Worm (Caenorhabditis elegans): ENCODE data around the gene coh-4.
A peak's percentile ranks its signal among the peaks of the same experiment; 100 is the strongest.

The coh-4 gene

DNA sequence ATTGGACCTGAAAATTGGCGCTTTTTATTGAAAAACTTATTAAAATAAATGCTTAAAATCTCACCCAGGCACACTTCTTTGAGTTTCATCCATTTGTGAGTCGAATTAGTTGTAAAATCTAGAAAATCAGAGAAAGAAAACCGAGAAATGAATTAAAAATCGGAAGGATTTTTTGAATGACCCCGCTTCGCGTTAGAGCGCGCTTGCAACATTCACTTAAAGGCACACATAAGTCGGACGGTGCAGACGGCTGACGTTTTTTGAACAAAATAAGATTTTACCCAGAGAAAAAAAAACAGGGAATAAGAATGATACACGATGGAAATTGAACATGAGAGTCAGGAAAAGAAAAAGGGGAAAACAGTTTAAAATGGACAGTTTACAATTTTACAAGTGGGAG, 5.8 kb downstream of the coh-4 start:
- TF ChIP-seq tab-1 (GFP tag; IDR thresholded peaks at IDR 0.05), result no peak
- no peak for TF ChIP-seq flt-1 (GFP tag; IDR thresholded peaks at IDR 0.05)
- no peak for TF ChIP-seq med-1 (GFP tag; optimal IDR thresholded peaks at IDR 0.05; ENCODE audit: insufficient read depth)
- TF ChIP-seq T22C8.4 (GFP tag; IDR thresholded peaks at IDR 0.05), result no peak
- TF ChIP-seq ztf-29 (GFP tag; IDR thresholded peaks at IDR 0.05), result no peak
- TF ChIP-seq ztf-23 (GFP tag; IDR thresholded peaks at IDR 0.05), result no peak

ce11 chrV:4168045-4168444, 7.4 kb downstream of the coh-4 start:
- TF ChIP-seq ztf-23 (GFP tag; IDR thresholded peaks at IDR 0.05), result no peak
- no peak for TF ChIP-seq tab-1 (GFP tag; IDR thresholded peaks at IDR 0.05)
- TF ChIP-seq T22C8.4 (GFP tag; IDR thresholded peaks at IDR 0.05), result no peak
- TF ChIP-seq klf-2 (GFP tag; conservative IDR thresholded peaks at IDR 0.05), result no peak
- no peak for TF ChIP-seq ref-1 (GFP tag; conservative IDR thresholded peaks at IDR 0.05)
- TF ChIP-seq flt-1 (GFP tag; IDR thresholded peaks at IDR 0.05), result no peak
- no peak for TF ChIP-seq cog-1 (tag; optimal IDR thresholded peaks at IDR 0.05)
- no peak for TF ChIP-seq med-1 (GFP tag; optimal IDR thresholded peaks at IDR 0.05; ENCODE audit: insufficient read depth)
- no peak for TF ChIP-seq ztf-29 (GFP tag; IDR thresholded peaks at IDR 0.05)

DNA sequence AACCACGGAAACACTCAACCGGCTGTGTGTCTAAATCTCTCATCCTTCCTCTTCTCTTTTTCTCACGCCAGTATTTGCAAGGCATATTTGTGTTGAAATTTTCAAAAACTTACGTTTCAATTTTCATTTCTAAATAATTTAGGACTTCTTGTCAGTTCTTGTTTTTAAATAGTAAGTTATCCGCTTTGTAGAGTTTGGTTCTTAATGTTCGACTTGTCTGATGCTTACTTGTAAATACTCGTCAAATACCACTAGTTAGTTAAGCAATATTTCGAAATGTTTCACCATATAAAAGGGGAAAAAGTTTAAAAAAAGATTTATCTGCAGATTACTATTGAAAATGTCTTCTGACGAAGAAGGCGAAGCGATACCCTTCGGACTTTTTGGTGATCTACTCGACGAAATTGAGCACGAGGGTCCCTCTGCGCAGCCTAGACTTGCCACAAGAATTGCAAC, 10.9 kb downstream of the coh-4 start, which contains the start of gene Y45G5AM.3:
Gene Y45G5AM.3 (plus strand): TSS at position 51 of the 456 bp plus-strand sequence.
- TF ChIP-seq ztf-29 (GFP tag; IDR thresholded peaks at IDR 0.05) (no peak), tab-1 (GFP tag; IDR thresholded peaks at IDR 0.05) (no peak), ztf-23 (GFP tag; IDR thresholded peaks at IDR 0.05) (no peak), klf-2 (GFP tag; conservative IDR thresholded peaks at IDR 0.05) (no peak), med-1 (GFP tag; optimal IDR thresholded peaks at IDR 0.05; ENCODE audit: insufficient read depth) (no peak), flt-1 (GFP tag; IDR thresholded peaks at IDR 0.05) (no peak), ref-1 (GFP tag; conservative IDR thresholded peaks at IDR 0.05) (no peak), cog-1 (tag; optimal IDR thresholded peaks at IDR 0.05) (no peak), T22C8.4 (GFP tag; IDR thresholded peaks at IDR 0.05) (no peak)

DNA sequence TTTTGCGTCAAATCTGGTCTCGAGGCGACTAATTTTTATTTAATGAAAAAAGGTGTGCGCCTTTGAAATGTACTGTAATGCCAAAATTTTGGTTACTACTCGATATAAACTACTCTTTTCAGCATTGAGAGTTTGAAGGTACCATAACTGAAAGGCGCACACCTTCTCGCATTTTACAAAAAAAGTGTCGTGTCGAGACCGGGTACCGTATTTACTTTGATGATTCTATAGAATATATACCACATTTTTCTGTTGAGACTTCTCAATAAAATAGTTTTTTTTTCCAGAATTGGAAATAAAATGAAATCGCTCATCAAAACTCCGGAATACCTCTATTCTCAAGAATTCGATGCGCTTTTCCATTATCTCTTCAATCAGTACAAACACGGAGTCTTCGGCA, 12.5 kb downstream of the coh-4 start, which contains the start of gene Y45G5AM.4:
Gene Y45G5AM.4 (plus strand): TSS at position 301 of the 400 bp plus-strand sequence.
- TF ChIP-seq T22C8.4 (GFP tag; IDR thresholded peaks at IDR 0.05), result no peak
- no peak for TF ChIP-seq ztf-23 (GFP tag; IDR thresholded peaks at IDR 0.05)
- no peak for TF ChIP-seq ztf-29 (GFP tag; IDR thresholded peaks at IDR 0.05)
- no peak for TF ChIP-seq med-1 (GFP tag; optimal IDR thresholded peaks at IDR 0.05; ENCODE audit: insufficient read depth)
- TF ChIP-seq tab-1 (GFP tag; IDR thresholded peaks at IDR 0.05), result no peak
- no peak for TF ChIP-seq klf-2 (GFP tag; conservative IDR thresholded peaks at IDR 0.05)
- TF ChIP-seq flt-1 (GFP tag; IDR thresholded peaks at IDR 0.05), result no peak

ce11 chrV:4160086-4160485, 15.4 kb downstream of the coh-4 start, which contains the start of gene Y45G5AM.5:
Gene Y45G5AM.5, plus strand, starts transcription at chrV:4160386.
- TF ChIP-seq cog-1 (tag; optimal IDR thresholded peaks at IDR 0.05), result no peak
- TF ChIP-seq klf-2 (GFP tag; conservative IDR thresholded peaks at IDR 0.05), result no peak
- no peak for TF ChIP-seq tab-1 (GFP tag; IDR thresholded peaks at IDR 0.05)
- TF ChIP-seq ztf-23 (GFP tag; IDR thresholded peaks at IDR 0.05), result no peak
- no peak for TF ChIP-seq flt-1 (GFP tag; IDR thresholded peaks at IDR 0.05)
- no peak for TF ChIP-seq med-1 (GFP tag; optimal IDR thresholded peaks at IDR 0.05; ENCODE audit: insufficient read depth)
- TF ChIP-seq ztf-29 (GFP tag; IDR thresholded peaks at IDR 0.05), result no peak

DNA sequence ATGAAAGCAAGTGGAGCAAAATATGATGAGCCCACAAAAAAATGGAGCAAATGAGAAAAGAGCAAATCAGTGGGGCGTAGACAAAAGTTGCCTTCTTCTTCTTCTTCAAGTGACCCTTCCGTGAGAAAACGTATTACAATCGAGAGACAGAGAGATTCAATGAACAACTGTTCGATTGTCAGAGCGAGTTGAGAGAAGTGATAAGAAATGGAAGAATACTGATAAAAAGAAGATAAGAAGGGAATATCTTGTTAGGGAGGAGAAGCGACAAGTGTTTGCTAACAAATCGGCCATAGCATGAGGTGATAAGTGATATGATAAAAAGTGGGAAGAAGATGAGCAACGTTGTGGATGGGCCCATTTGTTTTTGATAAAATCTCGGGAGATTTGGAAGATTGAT, 18.1 kb downstream of the coh-4 start:
- TF ChIP-seq tab-1 (GFP tag; IDR thresholded peaks at IDR 0.05) (no peak), ref-1 (GFP tag; conservative IDR thresholded peaks at IDR 0.05) (no peak), T22C8.4 (GFP tag; IDR thresholded peaks at IDR 0.05) (no peak), cog-1 (tag; optimal IDR thresholded peaks at IDR 0.05) (no peak), flt-1 (GFP tag; IDR thresholded peaks at IDR 0.05) (no peak), klf-2 (GFP tag; conservative IDR thresholded peaks at IDR 0.05) (no peak), med-1 (GFP tag; optimal IDR thresholded peaks at IDR 0.05; ENCODE audit: insufficient read depth) (no peak), ztf-29 (GFP tag; IDR thresholded peaks at IDR 0.05) (no peak), ztf-23 (GFP tag; IDR thresholded peaks at IDR 0.05) (no peak)

- TF ChIP-seq cog-1 (tag; optimal IDR thresholded peaks at IDR 0.05) (no peak), med-1 (GFP tag; optimal IDR thresholded peaks at IDR 0.05; ENCODE audit: insufficient read depth) (no peak), ref-1 (GFP tag; conservative IDR thresholded peaks at IDR 0.05) (no peak), flt-1 (GFP tag; IDR thresholded peaks at IDR 0.05) (no peak), T22C8.4 (GFP tag; IDR thresholded peaks at IDR 0.05) (no peak), ztf-29 (GFP tag; IDR thresholded peaks at IDR 0.05) (no peak), tab-1 (GFP tag; IDR thresholded peaks at IDR 0.05) (no peak), ztf-23 (GFP tag; IDR thresholded peaks at IDR 0.05) (no peak), klf-2 (GFP tag; conservative IDR thresholded peaks at IDR 0.05) (no peak)
These were observed 23.2 kb downstream of the coh-4 start, which contains the start of gene Y45G5AM.6 for ce11 chrV:4152200-4152599. Gene Y45G5AM.6, minus strand, starts transcription at chrV:4152300.

ce11 chrV:4151400-4151799, 24.0 kb downstream of the coh-4 start:
- TF ChIP-seq T22C8.4 (GFP tag; IDR thresholded peaks at IDR 0.05) (no peak), flt-1 (GFP tag; IDR thresholded peaks at IDR 0.05) (peak; percentile 48; the same call in 1 of the 2 replicates), tab-1 (GFP tag; IDR thresholded peaks at IDR 0.05) (peak; percentile 47; the same call in 1 of the 2 replicates)

- TF ChIP-seq T22C8.4 (GFP tag; IDR thresholded peaks at IDR 0.05), result no peak
- TF ChIP-seq tab-1 (GFP tag; IDR thresholded peaks at IDR 0.05), result no peak
- no peak for TF ChIP-seq klf-2 (GFP tag; conservative IDR thresholded peaks at IDR 0.05)
- no peak for TF ChIP-seq med-1 (GFP tag; optimal IDR thresholded peaks at IDR 0.05; ENCODE audit: insufficient read depth)
- TF ChIP-seq ztf-23 (GFP tag; IDR thresholded peaks at IDR 0.05), result no peak
- TF ChIP-seq cog-1 (tag; optimal IDR thresholded peaks at IDR 0.05), result no peak
- TF ChIP-seq ref-1 (GFP tag; conservative IDR thresholded peaks at IDR 0.05), result no peak
- TF ChIP-seq flt-1 (GFP tag; IDR thresholded peaks at IDR 0.05), result no peak
- TF ChIP-seq ztf-29 (GFP tag; IDR thresholded peaks at IDR 0.05), result no peak
These were observed 31.2 kb downstream of the coh-4 start, which contains the start of gene Y45G5AL.1 for ce11 chrV:4144205-4144604. Gene Y45G5AL.1, plus strand, starts transcription at chrV:4144505.

DNA sequence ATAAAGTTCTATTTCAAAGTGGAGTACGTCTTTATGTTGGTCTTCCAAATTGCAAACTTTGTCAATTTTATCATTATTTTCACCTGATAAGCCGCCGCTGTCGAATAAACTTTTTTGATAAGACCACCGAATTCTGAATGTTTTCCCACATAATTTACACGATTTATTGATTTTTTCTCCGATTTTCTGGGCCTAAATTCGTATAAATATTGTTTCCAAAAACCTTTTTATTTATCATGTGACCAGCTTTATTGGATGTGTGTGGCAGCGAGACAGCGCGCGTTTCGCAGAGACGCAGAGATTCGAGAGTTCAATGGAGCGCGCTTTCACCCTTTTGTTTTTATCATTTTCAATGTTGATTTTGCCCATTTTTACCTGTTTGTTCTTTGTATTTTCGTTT, 32.4 kb downstream of the coh-4 start:
- TF ChIP-seq ztf-23 (GFP tag; IDR thresholded peaks at IDR 0.05) (no peak), T22C8.4 (GFP tag; IDR thresholded peaks at IDR 0.05) (no peak), flt-1 (GFP tag; IDR thresholded peaks at IDR 0.05) (no peak), ref-1 (GFP tag; conservative IDR thresholded peaks at IDR 0.05) (no peak), ztf-29 (GFP tag; IDR thresholded peaks at IDR 0.05) (no peak), klf-2 (GFP tag; conservative IDR thresholded peaks at IDR 0.05) (no peak), cog-1 (tag; optimal IDR thresholded peaks at IDR 0.05) (no peak), tab-1 (GFP tag; IDR thresholded peaks at IDR 0.05) (no peak), med-1 (GFP tag; optimal IDR thresholded peaks at IDR 0.05; ENCODE audit: insufficient read depth) (no peak)

All from whole organism, midembryonic.